Worm (Caenorhabditis elegans): Measurements from ENCODE around the gene D1086.2.

The D1086.2 gene

ce11 chrV:14123176-14123575, 24.7 kb upstream of the D1086.2 start:
- TF ChIP-seq lin-15B (tag; optimal IDR thresholded peaks at IDR 0.05) (no peak), snpc-4 (tag; optimal IDR thresholded peaks at IDR 0.05) (no peak), alr-1 (tag; optimal IDR thresholded peaks at IDR 0.05; ENCODE audit: borderline replicate concordance) (no peak), nhr-47 (tag; optimal IDR thresholded peaks at IDR 0.05) (no peak), nhr-85 (tag) (no peak)

ce11 chrV:14120674-14121073, 22.2 kb upstream of the D1086.2 start:
- no peak for TF ChIP-seq nhr-77 (tag; optimal IDR thresholded peaks at IDR 0.05)
- no peak for TF ChIP-seq ztf-11 (tag; optimal IDR thresholded peaks at IDR 0.05)
- no peak for TF ChIP-seq efl-1 (optimal IDR thresholded peaks at IDR 0.05)
- no peak for TF ChIP-seq efl-1 (GFP tag; optimal IDR thresholded peaks at IDR 0.05 in 1 of 2)
- TF ChIP-seq rnt-1 (tag; optimal IDR thresholded peaks at IDR 0.05) = no peak
- TF ChIP-seq nhr-20 (tag; optimal IDR thresholded peaks at IDR 0.05) = no peak
- no peak for TF ChIP-seq nhr-237 (tag; optimal IDR thresholded peaks at IDR 0.05)
- TF ChIP-seq ztf-4 (tag; optimal IDR thresholded peaks at IDR 0.05) = no peak
- no peak for TF ChIP-seq C34B4.2 (tag; optimal IDR thresholded peaks at IDR 0.05)
- no peak for TF ChIP-seq nhr-47 (tag; optimal IDR thresholded peaks at IDR 0.05)
- no peak for TF ChIP-seq swsn-7 (tag; optimal IDR thresholded peaks at IDR 0.05)

- TF ChIP-seq Y116A8C.19 (tag; optimal IDR thresholded peaks at IDR 0.05; ENCODE audit: borderline replicate concordance) = no peak
- TF ChIP-seq unc-98 (GFP tag; IDR thresholded peaks at IDR 0.05) = no peak
- no peak for TF ChIP-seq lin-39 (tag; optimal IDR thresholded peaks at IDR 0.05)
- TF ChIP-seq nhr-19 (GFP tag; conservative IDR thresholded peaks at IDR 0.05) = no peak
- no peak for TF ChIP-seq sox-4 (tag; optimal IDR thresholded peaks at IDR 0.05)
- TF ChIP-seq aly-2 (tag; optimal IDR thresholded peaks at IDR 0.05) = no peak
- TF ChIP-seq ceh-90 (tag; optimal IDR thresholded peaks at IDR 0.05) = no peak
- TF ChIP-seq nhr-237 (tag; optimal IDR thresholded peaks at IDR 0.05) = no peak
- TF ChIP-seq nhr-20 (tag; optimal IDR thresholded peaks at IDR 0.05) = no peak
- no peak for TF ChIP-seq hlh-17 (GFP tag; optimal IDR thresholded peaks at IDR 0.05; ENCODE audit: borderline replicate concordance)
- no peak for TF ChIP-seq sup-37 (GFP tag; optimal IDR thresholded peaks at IDR 0.05)
- TF ChIP-seq irx-1 (tag; optimal IDR thresholded peaks at IDR 0.05) = no peak
- TF ChIP-seq fkh-4 (tag; optimal IDR thresholded peaks at IDR 0.05; ENCODE audit: borderline replicate concordance) = no peak
- TF ChIP-seq vab-15 (tag; optimal IDR thresholded peaks at IDR 0.05) = no peak
- TF ChIP-seq jun-1 (tag; optimal IDR thresholded peaks at IDR 0.05) = no peak
- no peak for TF ChIP-seq aha-1 (tag; optimal IDR thresholded peaks at IDR 0.05)
- no peak for TF ChIP-seq lir-3 (tag; optimal IDR thresholded peaks at IDR 0.05; ENCODE audit: poor library complexity)
These were observed 11.6 kb upstream of the D1086.2 start, which contains the start of gene H39E23.2 for ce11 chrV:14110042-14110441. TSS of gene H39E23.2 (plus strand) at chrV:14110342.

- TF ChIP-seq dpl-1 (GFP tag; optimal IDR thresholded peaks at IDR 0.05) (no peak), mep-1 (tag; optimal IDR thresholded peaks at IDR 0.05) (no peak), nhr-20 (tag; optimal IDR thresholded peaks at IDR 0.05) (no peak), irx-1 (tag; optimal IDR thresholded peaks at IDR 0.05) (no peak), ceh-88 (GFP tag; IDR thresholded peaks at IDR 0.05) (no peak)
These were observed 9.0 kb upstream of the D1086.2 start, which contains the start of gene H39E23.3 for ce11 chrV:14107511-14107910. TSS of gene H39E23.3 (plus strand) at chrV:14107811.

- TF ChIP-seq lin-13 (GFP tag; optimal IDR thresholded peaks at IDR 0.05) = no peak
- no peak for TF ChIP-seq ceh-82 (tag; optimal IDR thresholded peaks at IDR 0.05)
- no peak for TF ChIP-seq grh-1 (GFP tag; IDR thresholded peaks at IDR 0.05)
- TF ChIP-seq jun-1 (tag; optimal IDR thresholded peaks at IDR 0.05) = no peak
- TF ChIP-seq zag-1 (tag; optimal IDR thresholded peaks at IDR 0.05) = no peak
- no peak for TF ChIP-seq unc-62 (GFP tag; optimal IDR thresholded peaks at IDR 0.05)
- no peak for TF ChIP-seq nhr-19 (GFP tag; conservative IDR thresholded peaks at IDR 0.05)
- no peak for TF ChIP-seq ceh-8 (GFP tag; optimal IDR thresholded peaks at IDR 0.05)
These were observed 5.5 kb upstream of the D1086.2 start, which contains the start of gene D1086.9 for ce11 chrV:14103970-14104369. TSS of gene D1086.9 (plus strand) at chrV:14104270.
